Worm (Caenorhabditis elegans) whole organism, L4 larva: ENCODE results near the gene skpt-1.

Experiments used
- D1046.2 ChIP-seq: fragments of 200-800 bp; sonication (Bioruptor generic); IDR thresholded peaks from 2 replicates; pipeline ENCODE4 v1.3.6; 2022; ENCODE audit warnings: missing genetic modification characterization, missing compliant biosample characterization
- F10B5.3 ChIP-seq: sonication (generic microtip); optimal IDR thresholded peaks from 2 replicates; lab custom pipeline; 2016; ENCODE audit warnings: mild to moderate bottlenecking, missing genetic modification characterization, missing compliant biosample characterization
- R02D3.7 ChIP-seq: fragments of 150-350 bp; sonication (generic microtip); optimal IDR thresholded peaks from 3 replicates; lab custom pipeline; 2014; ENCODE audit warnings: missing biosample characterization, missing genetic modification characterization
- Y105C5A.15 ChIP-seq: fragments of 200-800 bp; sonication (Bioruptor generic); IDR thresholded peaks from 2 replicates; pipeline ENCODE4 v1.3.6; 2022; ENCODE audit warnings: missing genetic modification characterization, missing compliant biosample characterization
- Y5F2A.4 ChIP-seq: fragments of 200-800 bp; sonication (Bioruptor generic); optimal IDR thresholded peaks from 2 replicates; lab custom pipeline; 2018; ENCODE audit warnings: mild to moderate bottlenecking, missing genetic modification characterization, missing compliant biosample characterization
- Y75B8A.6 ChIP-seq: fragments of 200-800 bp; sonication (Bioruptor generic); IDR thresholded peaks from 2 replicates; pipeline ENCODE4 v1.3.6; 2022; ENCODE audit warnings: missing genetic modification reagents, missing genetic modification characterization, missing compliant biosample characterization
- aha-1 ChIP-seq: fragments of 150-350 bp; peaks from one replicate; lab custom pipeline; 2014; ENCODE audit warnings: missing biosample characterization, missing genetic modification characterization
- ceh-20 ChIP-seq: fragments of 200-800 bp; sonication (Bioruptor generic); IDR thresholded peaks from 2 replicates; pipeline ENCODE4 v1.3.6; 2022; ENCODE audit warnings: missing genetic modification reagents, missing genetic modification characterization, missing compliant biosample characterization
- ceh-82 ChIP-seq: sonication (generic microtip); optimal IDR thresholded peaks from 2 replicates; lab custom pipeline; 2017; ENCODE audit warnings: missing biosample characterization, missing genetic modification characterization
- ctbp-1 ChIP-seq: fragments of 200-800 bp; sonication (Bioruptor generic); IDR thresholded peaks from 2 replicates; pipeline ENCODE4 v1.3.6; 2022; ENCODE audit warnings: missing genetic modification reagents, missing genetic modification characterization, missing compliant biosample characterization
- daf-12 ChIP-seq: fragments of 150-350 bp; optimal IDR thresholded peaks from 2 replicates; lab custom pipeline; 2014; ENCODE audit warnings: missing biosample characterization, missing genetic modification reagents, missing genetic modification characterization
- daf-16 ChIP-seq, 3 experiments: sonication (generic microtip); optimal IDR thresholded peaks; 2 replicates each; lab custom pipeline; 2016 to 2017; ENCODE audit warnings: missing genetic modification characterization in 3 of 3, missing genetic modification reagents in 3 of 3, mild to moderate bottlenecking in 2 of 3, missing compliant biosample characterization in 2 of 3, missing biosample characterization in 1 of 3, moderate library complexity in 1 of 3
- dmd-9 ChIP-seq: fragments of 200-800 bp; sonication (Bioruptor generic); IDR thresholded peaks from 2 replicates; pipeline ENCODE4 v1.3.6; 2022; ENCODE audit warnings: missing genetic modification reagents, missing genetic modification characterization, missing compliant biosample characterization
- dpl-1 ChIP-seq: fragments of 150-350 bp; optimal IDR thresholded peaks from 2 replicates; lab custom pipeline; 2014; ENCODE audit warnings: missing biosample characterization, missing genetic modification reagents, missing genetic modification characterization
- duxl-1 ChIP-seq: sonication (generic microtip); optimal IDR thresholded peaks from 2 replicates; lab custom pipeline; 2016; ENCODE audit warnings: mild to moderate bottlenecking, missing genetic modification characterization, moderate library complexity, missing compliant biosample characterization; ENCODE audit not compliant: poor library complexity
- dve-1 ChIP-seq: sonication (generic microtip); optimal IDR thresholded peaks from 2 replicates; lab custom pipeline; 2017; ENCODE audit warnings: antibody characterized with exemption, mild to moderate bottlenecking, missing genetic modification characterization, missing compliant biosample characterization; ENCODE audit not compliant: insufficient read depth
- egl-43 ChIP-seq: fragments of 200-800 bp; sonication (Bioruptor generic); IDR thresholded peaks from 2 replicates; pipeline ENCODE4 v1.3.6; 2022; ENCODE audit warnings: missing genetic modification reagents, missing genetic modification characterization, missing compliant biosample characterization
- hlh-30 ChIP-seq: sonication (generic microtip); optimal IDR thresholded peaks from 2 replicates; lab custom pipeline; 2017; ENCODE audit warnings: antibody characterized with exemption, mild to moderate bottlenecking, missing genetic modification characterization, missing compliant biosample characterization; ENCODE audit not compliant: insufficient read depth
- lin-1 ChIP-seq: fragments of 200-800 bp; sonication (Bioruptor generic); IDR thresholded peaks from 2 replicates; pipeline ENCODE4 v1.3.6; 2022; ENCODE audit warnings: missing genetic modification reagents, missing genetic modification characterization, missing compliant biosample characterization
- lin-15B ChIP-seq: fragments of 150-350 bp; sonication (generic microtip); optimal IDR thresholded peaks from 3 replicates; lab custom pipeline; 2014; ENCODE audit warnings: missing biosample characterization, missing genetic modification characterization
- lin-29 ChIP-seq: fragments of 200-800 bp; sonication (Bioruptor generic); IDR thresholded peaks from 2 replicates; pipeline ENCODE4 v1.3.6; 2022; ENCODE audit warnings: missing genetic modification reagents, missing genetic modification characterization, missing compliant biosample characterization
- lin-38 ChIP-seq: fragments of 200-800 bp; sonication (Bioruptor generic); IDR thresholded peaks from 2 replicates; pipeline ENCODE4 v1.3.6; 2022; ENCODE audit warnings: missing genetic modification reagents, missing genetic modification characterization, missing compliant biosample characterization
- lsy-2 ChIP-seq, 2 experiments: fragments of 150-350 bp in 1 of 2; sonication (generic microtip) in 1 of 2; optimal IDR thresholded peaks; 2 replicates each; lab custom pipeline; 2014 to 2017; ENCODE audit warnings: missing biosample characterization in 2 of 2, missing genetic modification characterization in 2 of 2
- mdl-1 ChIP-seq, 2 experiments: fragments of 150-350 bp in 1 of 2; sonication (generic microtip) in 1 of 2; optimal IDR thresholded peaks; 2 replicates each; lab custom pipeline; 2014 to 2017; ENCODE audit warnings: missing biosample characterization in 2 of 2, missing genetic modification characterization in 2 of 2
- mes-2 ChIP-seq: sonication (generic microtip); optimal IDR thresholded peaks from 2 replicates; lab custom pipeline; 2016; ENCODE audit warnings: missing genotype, mild to moderate bottlenecking, missing genetic modification characterization, missing compliant biosample characterization; ENCODE audit not compliant: poor library complexity, severe bottlenecking
- mxl-2 ChIP-seq: fragments of 200-800 bp; sonication (Bioruptor generic); conservative IDR thresholded peaks from 2 replicates; pipeline ENCODE4 v1.3.6; 2022; ENCODE audit warnings: missing genetic modification reagents, missing genetic modification characterization, missing compliant biosample characterization
- mxl-3 ChIP-seq: fragments of 200-800 bp; sonication (Bioruptor generic); optimal IDR thresholded peaks from 2 replicates; lab custom pipeline; 2018; ENCODE audit warnings: mild to moderate bottlenecking, missing genetic modification characterization, missing compliant biosample characterization
- nhr-102 ChIP-seq: sonication (generic microtip); optimal IDR thresholded peaks from 2 replicates; lab custom pipeline; 2016; ENCODE audit warnings: mild to moderate bottlenecking, missing genetic modification characterization, moderate library complexity, missing compliant biosample characterization
- nhr-28 ChIP-seq: fragments of 150-350 bp; optimal IDR thresholded peaks from 2 replicates; lab custom pipeline; 2014; ENCODE audit warnings: missing biosample characterization, missing genetic modification characterization
- nhr-42 ChIP-seq: fragments of 200-800 bp; sonication (Bioruptor generic); IDR thresholded peaks from 2 replicates; pipeline ENCODE4 v1.3.6; 2022; ENCODE audit warnings: missing genetic modification characterization, missing compliant biosample characterization
- nhr-6 ChIP-seq: fragments of 150-350 bp; optimal IDR thresholded peaks from 2 replicates; lab custom pipeline; 2014; ENCODE audit warnings: missing biosample characterization, missing genetic modification characterization
- nhr-77 ChIP-seq: fragments of 150-350 bp; optimal IDR thresholded peaks from 2 replicates; lab custom pipeline; 2014; ENCODE audit warnings: missing biosample characterization, missing genetic modification characterization
- pha-4 ChIP-seq, 2 experiments: fragments of 150-350 bp in 1 of 2; fragments of 200-800 bp in 1 of 2; sonication (Bioruptor generic) in 1 of 2; IDR thresholded peaks in 1 of 2; optimal IDR thresholded peaks in 1 of 2; 2 replicates each; pipeline versions ENCODE4 v1.3.6 to Lab custom; 2014 to 2022; ENCODE audit warnings: missing genetic modification characterization in 2 of 2, missing genetic modification reagents in 2 of 2, missing biosample characterization in 1 of 2, missing compliant biosample characterization in 1 of 2
- pqm-1 ChIP-seq: sonication (generic microtip); optimal IDR thresholded peaks from 2 replicates; lab custom pipeline; 2017; ENCODE audit warnings: missing biosample characterization, missing genetic modification characterization
- set-16 ChIP-seq: fragments of 200-800 bp; sonication (Bioruptor generic); IDR thresholded peaks from 2 replicates; pipeline ENCODE4 v1.3.6; 2022; ENCODE audit warnings: missing genetic modification reagents, missing genetic modification characterization, missing compliant biosample characterization
- spr-1 ChIP-seq: sonication (generic microtip); optimal IDR thresholded peaks from 2 replicates; lab custom pipeline; 2016; ENCODE audit warnings: mild to moderate bottlenecking, missing genetic modification characterization, missing compliant biosample characterization
- spr-3 ChIP-seq: fragments of 200-800 bp; sonication (Bioruptor generic); optimal IDR thresholded peaks from 2 replicates; lab custom pipeline; 2018; ENCODE audit warnings: mild to moderate bottlenecking, missing genetic modification characterization, missing compliant biosample characterization
- tag-97 ChIP-seq: fragments of 200-800 bp; sonication (Bioruptor generic); IDR thresholded peaks from 2 replicates; pipeline ENCODE4 v1.3.6; 2022; ENCODE audit warnings: missing genetic modification characterization, missing compliant biosample characterization
- tra-1 ChIP-seq: fragments of 200-800 bp; sonication (Bioruptor generic); IDR thresholded peaks from 2 replicates; pipeline ENCODE4 v1.3.6; 2022; ENCODE audit warnings: missing genetic modification reagents, missing genetic modification characterization, missing compliant biosample characterization
- unc-39 ChIP-seq: sonication (generic microtip); optimal IDR thresholded peaks from 2 replicates; lab custom pipeline; 2017; ENCODE audit warnings: missing biosample characterization, missing genetic modification characterization
- unc-62 ChIP-seq, 3 experiments: fragments of 150-350 bp in 1 of 3; sonication (generic microtip); optimal IDR thresholded peaks in 2 of 3; peaks in 1 of 3; 1 replicate in 1 of 3; 2 replicates in 2 of 3; lab custom pipeline; 2014 to 2017; ENCODE audit warnings: missing biosample characterization in 3 of 3, missing genetic modification characterization in 3 of 3, missing genetic modification reagents in 3 of 3, missing genotype in 1 of 3
- zfp-2 ChIP-seq: sonication (generic microtip); optimal IDR thresholded peaks from 2 replicates; lab custom pipeline; 2016; ENCODE audit warnings: mild to moderate bottlenecking, missing genetic modification characterization, missing compliant biosample characterization
- ztf-7 ChIP-seq: fragments of 150-350 bp; optimal IDR thresholded peaks from 2 replicates; lab custom pipeline; 2014; ENCODE audit warnings: missing biosample characterization, missing genetic modification characterization

Gene skpt-1

DNA sequence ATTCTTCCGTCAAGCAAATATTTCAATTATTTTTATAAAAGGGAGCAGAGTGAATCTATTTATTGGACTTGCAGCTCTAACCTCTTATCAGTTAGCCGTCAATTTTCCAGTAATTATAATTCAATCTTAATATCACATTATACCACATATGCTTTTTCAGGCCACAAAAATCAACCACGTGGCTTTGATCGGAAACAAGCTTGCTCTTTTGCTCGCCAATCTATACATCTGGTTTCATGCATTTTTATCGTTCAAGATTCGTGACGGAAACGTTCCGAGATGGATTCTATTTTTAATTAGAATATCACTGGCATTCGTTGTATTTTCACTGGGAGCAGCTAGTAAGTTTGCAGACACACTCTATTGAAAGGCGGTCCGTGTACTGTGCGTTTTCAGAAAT lies 41.1 kb downstream of the skpt-1 start:
- peak; percentile 17 for TF ChIP-seq aha-1 (tag; lab: Kevin White, UChicago)
- no peak for TF ChIP-seq egl-43
- TF ChIP-seq ctbp-1 (GFP tag; lab: Robert Waterston, UW), result no peak
- TF ChIP-seq Y5F2A.4 (GFP tag; lab: Kevin White, UChicago), result no peak
- no peak for TF ChIP-seq ceh-20 (GFP tag; lab: Robert Waterston, UW)
- no peak for TF ChIP-seq zfp-2
- peak in 1 of 2 experiments; percentile 51 for TF ChIP-seq unc-62 (GFP tag; optimal IDR thresholded peaks at IDR 0.05 in 1 of 2; lab: Kevin White, UChicago)
- no peak for TF ChIP-seq unc-62 (tag; optimal IDR thresholded peaks at IDR 0.05; lab: Kevin White, UChicago)
- no peak for TF ChIP-seq pha-4 (GFP tag; IDR thresholded peaks at IDR 0.05; lab: Robert Waterston, UW)
- no peak for TF ChIP-seq pha-4 (tag; optimal IDR thresholded peaks at IDR 0.05; lab: Kevin White, UChicago)

DNA sequence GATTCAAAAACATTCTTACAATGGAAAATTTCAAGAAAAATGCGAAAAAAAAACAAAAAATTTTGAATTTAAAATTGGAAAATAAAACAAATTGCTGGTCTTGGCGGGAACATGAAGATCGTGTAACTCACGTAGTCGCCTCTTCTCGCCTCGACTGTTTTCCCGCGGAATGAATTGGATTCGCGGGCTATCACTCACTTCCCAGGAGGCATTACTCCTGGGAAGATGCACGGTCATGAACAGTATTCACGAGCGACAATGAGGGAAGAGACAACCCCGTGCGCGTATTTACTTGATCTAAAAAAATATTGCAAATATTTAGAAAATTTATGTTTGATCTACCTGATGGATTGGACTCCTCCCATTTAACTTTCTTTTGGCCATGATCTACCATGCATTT lies 41.9 kb downstream of the skpt-1 start:
- peak; percentile 28 for TF ChIP-seq aha-1 (tag; lab: Kevin White, UChicago)
- no peak for TF ChIP-seq lin-29 (GFP tag; lab: Robert Waterston, UW)

DNA sequence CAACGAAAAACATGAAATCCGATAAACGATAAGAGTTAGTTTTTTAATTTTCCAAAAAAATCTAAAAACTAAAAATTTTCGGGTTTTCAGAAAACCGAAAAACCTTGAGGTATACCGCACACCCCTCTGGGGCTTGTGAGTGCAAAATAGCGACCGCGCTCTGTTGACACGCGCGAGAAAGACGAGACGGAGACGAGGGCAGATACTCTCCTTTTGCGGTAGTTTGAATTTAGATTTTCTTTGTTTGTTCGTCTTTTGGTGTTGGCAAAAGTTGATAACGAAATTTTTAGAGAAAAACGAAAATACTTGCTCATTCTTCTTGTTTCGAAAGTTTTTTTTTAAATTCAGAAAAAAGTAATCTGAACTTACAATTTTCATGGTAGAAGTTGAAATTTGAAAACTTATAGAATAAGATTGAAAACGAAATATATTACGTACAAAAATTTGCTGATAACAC lies 42.5 kb downstream of the skpt-1 start, which contains the start of the genes W03A5.2 and Y32H12A.8:
TSS of gene W03A5.2 (plus strand) at position 407 of the 457 bp plus-strand sequence.
TSS of gene Y32H12A.8 (minus strand) at position 410 of the 457 bp plus-strand sequence.
- no peak for TF ChIP-seq mxl-2 (GFP tag; lab: Robert Waterston, UW)
- TF ChIP-seq duxl-1 (tag; lab: Kevin White, UChicago), result no peak
- no peak for TF ChIP-seq ctbp-1 (GFP tag; lab: Robert Waterston, UW)
- TF ChIP-seq nhr-6 (tag; lab: Kevin White, UChicago), result peak; percentile 55
- no peak for TF ChIP-seq nhr-42 (GFP tag; lab: Robert Waterston, UW)
- TF ChIP-seq nhr-102 (tag; lab: Kevin White, UChicago), result no peak
- TF ChIP-seq daf-12, result no peak
- TF ChIP-seq mxl-3, result no peak
- peak; percentile 75 for TF ChIP-seq dpl-1 (GFP tag; lab: Kevin White, UChicago)
- TF ChIP-seq D1046.2 (GFP tag; lab: Robert Waterston, UW), result no peak
- no peak for TF ChIP-seq Y75B8A.6 (GFP tag; lab: Robert Waterston, UW)
- TF ChIP-seq mdl-1 (tag; optimal IDR thresholded peaks at IDR 0.05; lab: Kevin White, UChicago), result no peak
- peak; percentile 16 for TF ChIP-seq pqm-1 (tag; lab: Kevin White, UChicago)
- no peak for TF ChIP-seq ceh-82 (tag; lab: Kevin White, UChicago)
- TF ChIP-seq tag-97, result no peak
- TF ChIP-seq unc-39 (tag; lab: Kevin White, UChicago), result no peak
- peak in 1 of 2 experiments; percentile 57 for TF ChIP-seq lsy-2 (tag; optimal IDR thresholded peaks at IDR 0.05; lab: Kevin White, UChicago)
- peak; percentile 75 for TF ChIP-seq lin-38
- no peak for TF ChIP-seq daf-16 (GFP tag; optimal IDR thresholded peaks at IDR 0.05; lab: Kevin White, UChicago)
- peak; percentile 35 for TF ChIP-seq daf-16 (tag; optimal IDR thresholded peaks at IDR 0.05; lab: Kevin White, UChicago)
- TF ChIP-seq ztf-7 (tag; lab: Kevin White, UChicago), result no peak
- TF ChIP-seq nhr-28, result no peak
- TF ChIP-seq egl-43, result no peak
- TF ChIP-seq spr-1 (tag; lab: Kevin White, UChicago), result no peak
- TF ChIP-seq dve-1, result peak; percentile 11
- TF ChIP-seq Y105C5A.15, result no peak
- TF ChIP-seq pha-4 (GFP tag; IDR thresholded peaks at IDR 0.05; lab: Robert Waterston, UW), result no peak
- no peak for TF ChIP-seq pha-4 (tag; optimal IDR thresholded peaks at IDR 0.05; lab: Kevin White, UChicago)
- TF ChIP-seq nhr-77 (tag; lab: Kevin White, UChicago), result no peak
- TF ChIP-seq F10B5.3, result no peak
- no peak for TF ChIP-seq tra-1 (GFP tag; lab: Robert Waterston, UW)
- no peak for TF ChIP-seq dmd-9 (GFP tag; lab: Robert Waterston, UW)
- no peak for TF ChIP-seq R02D3.7 (tag; lab: Kevin White, UChicago)
- no peak for TF ChIP-seq lin-1 (GFP tag; lab: Robert Waterston, UW)
- no peak for TF ChIP-seq mes-2
- TF ChIP-seq hlh-30, result peak; percentile 56
- TF ChIP-seq aha-1 (tag; lab: Kevin White, UChicago), result peak; percentile 42
- no peak for TF ChIP-seq lin-15B
- no peak for TF ChIP-seq set-16 (GFP tag; lab: Robert Waterston, UW)
- no peak for TF ChIP-seq spr-3 (GFP tag; lab: Kevin White, UChicago)
- TF ChIP-seq, all 104 proteins: peak for 9
